Worm (Caenorhabditis elegans) whole organism, late embryonic: ENCODE measurements around the gene srbc-66.

Experiments used
- ceh-2 ChIP-seq: sonication (generic microtip); optimal IDR thresholded peaks from 2 replicates; lab custom pipeline; 2016; ENCODE audit warnings: missing genotype, missing genetic modification characterization, missing compliant biosample characterization
- ets-4 ChIP-seq: sonication (generic microtip); optimal IDR thresholded peaks from 2 replicates; lab custom pipeline; 2016; ENCODE audit warnings: missing genetic modification characterization, missing compliant biosample characterization
- fkh-10 ChIP-seq: fragments of 150-350 bp; optimal IDR thresholded peaks from 2 replicates; lab custom pipeline; 2014; ENCODE audit warnings: missing biosample characterization, missing genetic modification reagents, missing genetic modification characterization
- hlh-8 ChIP-seq: sonication (generic microtip); optimal IDR thresholded peaks from 2 replicates; lab custom pipeline; 2016; ENCODE audit warnings: missing genotype, missing genetic modification characterization, missing compliant biosample characterization
- lin-11 ChIP-seq: fragments of 200-800 bp; sonication (Bioruptor generic); optimal IDR thresholded peaks from 2 replicates; lab custom pipeline; 2018; ENCODE audit warnings: mild to moderate bottlenecking, missing genetic modification characterization, missing compliant biosample characterization
- nfya-1 ChIP-seq: sonication (generic microtip); optimal IDR thresholded peaks from 2 replicates; lab custom pipeline; 2017; ENCODE audit warnings: missing genetic modification characterization, mild to moderate bottlenecking, missing compliant biosample characterization, antibody characterized with exemption, moderate library complexity
- pha-4 ChIP-seq: fragments of 150-350 bp; optimal IDR thresholded peaks from 2 replicates; lab custom pipeline; 2018; ENCODE audit warnings: missing biosample characterization, missing genetic modification reagents, missing genetic modification characterization
- pqm-1 ChIP-seq: sonication (generic microtip); optimal IDR thresholded peaks from 2 replicates; lab custom pipeline; 2016; ENCODE audit warnings: missing genetic modification characterization, missing compliant biosample characterization
- rnt-1 ChIP-seq: sonication (generic microtip); optimal IDR thresholded peaks from 2 replicates; lab custom pipeline; 2016; ENCODE audit warnings: missing genetic modification characterization, missing compliant biosample characterization
- sdc-2 ChIP-seq: sonication (generic microtip); optimal IDR thresholded peaks from 2 replicates; lab custom pipeline; 2016; ENCODE audit warnings: missing genotype, missing genetic modification characterization, missing compliant biosample characterization

ce11 chrV:3579248-3579647, 48.7 kb downstream of the srbc-66 start:
- no peak for TF ChIP-seq hlh-8 (tag; lab: Kevin White, UChicago)
- TF ChIP-seq pqm-1, result no peak
- no peak for TF ChIP-seq fkh-10 (GFP tag; lab: Kevin White, UChicago)
- TF ChIP-seq ceh-2, result no peak
- TF ChIP-seq lin-11 (tag; lab: Kevin White, UChicago), result no peak
- no peak for TF ChIP-seq ets-4
- TF ChIP-seq sdc-2, result no peak
- no peak for TF ChIP-seq pha-4 (tag; lab: Kevin White, UChicago)
- TF ChIP-seq rnt-1, result no peak
- TF ChIP-seq nfya-1 (tag; lab: Kevin White, UChicago), result no peak
